Worm (Caenorhabditis elegans): ENCODE data around the gene sqst-1.

Gene sqst-1

DNA sequence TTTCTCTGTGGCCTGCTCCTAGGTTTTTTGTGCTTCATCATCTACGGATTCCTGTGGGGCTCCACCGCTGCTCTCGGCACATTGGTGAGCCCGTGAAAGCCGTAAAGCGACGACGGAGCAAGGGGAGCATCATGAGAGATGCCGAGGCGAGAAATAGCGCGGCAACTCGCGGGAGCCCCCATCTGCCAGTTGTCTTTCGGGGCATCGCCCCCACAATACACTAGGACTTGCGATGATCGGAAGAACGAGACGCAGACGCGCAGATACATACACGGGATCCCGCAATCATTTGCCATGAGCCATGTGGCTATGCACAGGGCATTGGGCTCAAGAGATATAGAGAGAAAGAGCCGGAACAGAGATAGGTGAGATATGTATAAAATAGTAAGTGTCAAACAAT is 23.7 kb upstream of the sqst-1 start (continued):
- peak; percentile 22 for TF ChIP-seq swsn-7 (tag; optimal IDR thresholded peaks at IDR 0.05)
- TF ChIP-seq ceh-82 (tag; optimal IDR thresholded peaks at IDR 0.05), result no peak
- TF ChIP-seq tbx-2 (tag; optimal IDR thresholded peaks at IDR 0.05), result peak; percentile 38
- no peak for TF ChIP-seq isw-1 (GFP tag; IDR thresholded peaks at IDR 0.05)
- no peak for TF ChIP-seq ceh-88 (GFP tag; IDR thresholded peaks at IDR 0.05)
- TF ChIP-seq fkh-10 (GFP tag; optimal IDR thresholded peaks at IDR 0.05), result no peak
- TF ChIP-seq lsy-2 (tag; optimal IDR thresholded peaks at IDR 0.05), result peak in 1 of 2 experiments; percentile 43
- no peak for TF ChIP-seq unc-130 (tag; optimal IDR thresholded peaks at IDR 0.05)
- TF ChIP-seq aly-2 (tag; optimal IDR thresholded peaks at IDR 0.05), result no peak
- no peak for TF ChIP-seq pax-3 (tag; optimal IDR thresholded peaks at IDR 0.05)
- TF ChIP-seq C34B4.2 (tag; optimal IDR thresholded peaks at IDR 0.05), result no peak
- no peak for TF ChIP-seq ces-1 (GFP tag; optimal IDR thresholded peaks at IDR 0.05)
- TF ChIP-seq xbp-1 (tag; optimal IDR thresholded peaks at IDR 0.05), result peak; percentile 7
- no peak for TF ChIP-seq C16A3.4 (tag; optimal IDR thresholded peaks at IDR 0.05)
- no peak for TF ChIP-seq ztf-11 (tag; optimal IDR thresholded peaks at IDR 0.05)
- no peak for TF ChIP-seq fkh-8 (tag; optimal IDR thresholded peaks at IDR 0.05)
- peak; percentile 97 for TF ChIP-seq pag-3 (tag; optimal IDR thresholded peaks at IDR 0.05; ENCODE audit: borderline replicate concordance, insufficient read depth)
- TF ChIP-seq efl-3 (GFP tag; optimal IDR thresholded peaks at IDR 0.05), result no peak
- no peak for TF ChIP-seq C04F5.9 (tag; optimal IDR thresholded peaks at IDR 0.05)
- peak; percentile 6 to 24 for TF ChIP-seq efl-1 (optimal IDR thresholded peaks at IDR 0.05)
- TF ChIP-seq efl-1 (GFP tag; optimal IDR thresholded peaks at IDR 0.05 in 1 of 2), result peak; percentile 14 to 90
- TF ChIP-seq ceh-8 (GFP tag; optimal IDR thresholded peaks at IDR 0.05), result no peak
- no peak for TF ChIP-seq nhr-77 (tag; optimal IDR thresholded peaks at IDR 0.05)
- TF ChIP-seq nhr-11 (tag; optimal IDR thresholded peaks at IDR 0.05), result no peak

ce11 chrIV:12010859-12011258 is 23.2 kb upstream of the sqst-1 start, which contains the start of the genes ZK617.26 and unc-22:
ZK617.26 (minus strand) TSS chrIV:12010959.
unc-22 (minus strand) TSS chrIV:12011007.
- TF ChIP-seq ceh-88 (GFP tag; IDR thresholded peaks at IDR 0.05) (no peak), nhr-20 (tag; optimal IDR thresholded peaks at IDR 0.05) (no peak), C04F5.9 (tag; optimal IDR thresholded peaks at IDR 0.05) (no peak), hpl-2 (GFP tag; optimal IDR thresholded peaks at IDR 0.05) (no peak), ztf-4 (tag; optimal IDR thresholded peaks at IDR 0.05) (no peak), lir-3 (tag; optimal IDR thresholded peaks at IDR 0.05; ENCODE audit: poor library complexity) (no peak), jun-1 (tag; optimal IDR thresholded peaks at IDR 0.05) (no peak), dsc-1 (tag; optimal IDR thresholded peaks at IDR 0.05) (no peak), lin-39 (tag; optimal IDR thresholded peaks at IDR 0.05) (no peak), efl-1 (optimal IDR thresholded peaks at IDR 0.05) (no peak), efl-1 (GFP tag; optimal IDR thresholded peaks at IDR 0.05 in 1 of 2) (no peak), fos-1 (tag; optimal IDR thresholded peaks at IDR 0.05) (no peak), ceh-63 (GFP tag; optimal IDR thresholded peaks at IDR 0.05) (no peak), ets-5 (GFP tag; IDR thresholded peaks at IDR 0.05) (no peak), grh-1 (GFP tag; IDR thresholded peaks at IDR 0.05) (no peak), ama-1 (optimal IDR thresholded peaks at IDR 0.05) (no peak), mdl-1 (tag; optimal IDR thresholded peaks at IDR 0.05) (no peak)

- no peak for TF ChIP-seq C04F5.9 (tag; optimal IDR thresholded peaks at IDR 0.05)
- no peak for TF ChIP-seq F16B12.6 (tag; optimal IDR thresholded peaks at IDR 0.05)
- peak in 1 of 2 experiments; percentile 14 for TF ChIP-seq mdl-1 (tag; optimal IDR thresholded peaks at IDR 0.05)
- TF ChIP-seq ceh-90 (tag; optimal IDR thresholded peaks at IDR 0.05), result no peak
- no peak for TF ChIP-seq hpl-2 (GFP tag; optimal IDR thresholded peaks at IDR 0.05)
- no peak for TF ChIP-seq sptf-1 (tag; optimal IDR thresholded peaks at IDR 0.05)
- no peak for TF ChIP-seq Y116A8C.19 (tag; optimal IDR thresholded peaks at IDR 0.05; ENCODE audit: borderline replicate concordance)
- no peak for TF ChIP-seq nhr-84 (tag; optimal IDR thresholded peaks at IDR 0.05)
- no peak for TF ChIP-seq hlh-17 (GFP tag; optimal IDR thresholded peaks at IDR 0.05; ENCODE audit: borderline replicate concordance)
- TF ChIP-seq aha-1 (tag; optimal IDR thresholded peaks at IDR 0.05), result no peak
- TF ChIP-seq snpc-4 (tag; optimal IDR thresholded peaks at IDR 0.05), result no peak
- no peak for TF ChIP-seq lin-13 (GFP tag; optimal IDR thresholded peaks at IDR 0.05)
- no peak for TF ChIP-seq mab-9 (GFP tag; IDR thresholded peaks at IDR 0.05)
- TF ChIP-seq egl-27 (tag; optimal IDR thresholded peaks at IDR 0.05), result no peak
- no peak for TF ChIP-seq egl-13 (tag; optimal IDR thresholded peaks at IDR 0.05)
- TF ChIP-seq dpl-1 (GFP tag; optimal IDR thresholded peaks at IDR 0.05), result no peak
- TF ChIP-seq mep-1 (tag; optimal IDR thresholded peaks at IDR 0.05), result no peak
- TF ChIP-seq nhr-47 (tag; optimal IDR thresholded peaks at IDR 0.05), result no peak
Observed at ce11 chrIV:12012439-12013003, 21.6 kb upstream of the sqst-1 start.
